Worm (Caenorhabditis elegans): Measurements from ENCODE around the gene atfs-1.

Gene atfs-1

DNA sequence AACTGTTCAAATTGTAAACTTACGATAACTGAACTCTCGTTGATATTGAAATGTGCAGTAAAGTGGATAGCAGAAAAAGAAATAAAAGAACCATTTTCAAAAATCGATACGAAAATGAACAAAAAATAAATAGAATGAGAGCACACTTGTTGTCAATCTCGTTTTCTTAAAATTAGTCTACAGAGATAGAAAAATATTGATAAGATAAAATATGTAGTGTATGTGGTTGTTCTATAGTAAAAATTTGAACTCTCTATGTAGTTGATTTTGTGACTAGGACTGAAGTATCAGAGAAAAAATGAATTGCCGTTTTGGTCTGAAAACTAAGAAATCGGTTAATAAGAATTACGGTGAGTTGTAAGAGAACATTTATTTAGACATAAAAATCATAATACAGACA, 22.2 kb upstream of the atfs-1 start, which contains the start of gene cest-2.1:
cest-2.1 (minus strand) TSS at position 198 of the 400 bp plus-strand sequence.
- TF ChIP-seq pqm-1 (tag; optimal IDR thresholded peaks at IDR 0.05) = peak; percentile 60
- TF ChIP-seq unc-62 (GFP tag; optimal IDR thresholded peaks at IDR 0.05) = no peak
- no peak for TF ChIP-seq zag-1 (tag; optimal IDR thresholded peaks at IDR 0.05)
- TF ChIP-seq elt-2 (tag; optimal IDR thresholded peaks at IDR 0.05) = peak; percentile 50

DNA sequence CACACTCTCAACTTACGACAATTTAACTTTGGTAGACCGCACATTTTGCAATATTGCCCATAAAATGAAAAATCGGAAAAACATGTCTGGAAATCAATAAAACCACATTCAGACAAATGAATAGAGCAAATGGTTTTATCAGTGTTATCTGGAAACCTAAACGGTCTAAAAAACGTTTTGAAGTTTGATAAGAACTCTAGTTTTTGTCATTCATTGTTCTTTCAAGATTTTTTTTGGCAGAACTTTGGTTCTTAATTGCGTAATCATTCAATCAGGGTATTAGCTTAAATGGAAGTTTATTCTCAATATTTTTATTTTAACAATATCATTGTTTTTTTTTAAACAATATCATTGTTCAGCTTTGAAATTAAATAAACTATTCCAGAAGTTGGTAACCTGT, 18.2 kb upstream of the atfs-1 start, which contains the start of gene cest-2.2:
cest-2.2 (minus strand) TSS at position 140 of the 400 bp plus-strand sequence.
- TF ChIP-seq nhr-67 (tag; optimal IDR thresholded peaks at IDR 0.05) (no peak), nhr-77 (tag; optimal IDR thresholded peaks at IDR 0.05) (no peak), nhr-76 (tag; optimal IDR thresholded peaks at IDR 0.05) (peak; percentile 10), elt-2 (tag; optimal IDR thresholded peaks at IDR 0.05) (peak; percentile 77), ceh-9 (tag; optimal IDR thresholded peaks at IDR 0.05) (no peak), egl-27 (tag; optimal IDR thresholded peaks at IDR 0.05) (no peak)

DNA sequence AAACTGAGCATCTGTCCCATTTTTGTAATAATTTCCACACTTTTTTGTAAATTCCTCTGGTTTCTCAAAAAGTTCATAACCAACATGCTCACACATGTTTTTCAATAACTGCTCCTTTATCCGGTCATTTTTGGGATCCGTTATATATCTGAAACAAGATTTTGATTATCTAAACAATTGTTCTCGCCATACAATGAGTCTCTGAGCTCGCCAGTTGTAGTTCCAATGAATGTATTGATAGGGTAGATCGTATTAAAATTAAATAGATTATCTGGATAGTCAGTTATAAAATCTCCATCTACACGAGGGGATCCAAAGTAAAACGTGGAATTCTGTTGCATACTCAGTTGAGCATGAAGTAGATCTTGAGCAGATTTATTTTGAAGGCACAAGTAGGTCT, 16.9 kb upstream of the atfs-1 start:
- no peak for TF ChIP-seq snpc-4 (tag; optimal IDR thresholded peaks at IDR 0.05)
- TF ChIP-seq nhr-11 (tag; optimal IDR thresholded peaks at IDR 0.05) = no peak
- TF ChIP-seq nhr-237 (tag; optimal IDR thresholded peaks at IDR 0.05) = no peak
- TF ChIP-seq lin-15B (tag; optimal IDR thresholded peaks at IDR 0.05) = no peak
- TF ChIP-seq sea-2 (GFP tag; optimal IDR thresholded peaks at IDR 0.05) = no peak
- TF ChIP-seq nhr-25 (tag; optimal IDR thresholded peaks at IDR 0.05) = no peak
- TF ChIP-seq unc-62 (GFP tag; optimal IDR thresholded peaks at IDR 0.05) = no peak
- TF ChIP-seq fkh-2 (tag; optimal IDR thresholded peaks at IDR 0.05) = no peak
- TF ChIP-seq fkh-10 (GFP tag; optimal IDR thresholded peaks at IDR 0.05) = no peak
- no peak for TF ChIP-seq egl-5 (tag; optimal IDR thresholded peaks at IDR 0.05)
- TF ChIP-seq lsy-12 (tag; optimal IDR thresholded peaks at IDR 0.05) = no peak
- no peak for TF ChIP-seq nhr-77 (tag; optimal IDR thresholded peaks at IDR 0.05)
- no peak for TF ChIP-seq ceh-28 (tag; optimal IDR thresholded peaks at IDR 0.05)
- TF ChIP-seq lin-39 (tag; optimal IDR thresholded peaks at IDR 0.05) = no peak
- TF ChIP-seq pqm-1 (tag; optimal IDR thresholded peaks at IDR 0.05) = no peak
- no peak for TF ChIP-seq jun-1 (tag; optimal IDR thresholded peaks at IDR 0.05)
- TF ChIP-seq nhr-76 (tag; optimal IDR thresholded peaks at IDR 0.05) = no peak
- no peak for TF ChIP-seq ztf-11 (tag; optimal IDR thresholded peaks at IDR 0.05)
- TF ChIP-seq unc-39 (tag; optimal IDR thresholded peaks at IDR 0.05) = no peak

DNA sequence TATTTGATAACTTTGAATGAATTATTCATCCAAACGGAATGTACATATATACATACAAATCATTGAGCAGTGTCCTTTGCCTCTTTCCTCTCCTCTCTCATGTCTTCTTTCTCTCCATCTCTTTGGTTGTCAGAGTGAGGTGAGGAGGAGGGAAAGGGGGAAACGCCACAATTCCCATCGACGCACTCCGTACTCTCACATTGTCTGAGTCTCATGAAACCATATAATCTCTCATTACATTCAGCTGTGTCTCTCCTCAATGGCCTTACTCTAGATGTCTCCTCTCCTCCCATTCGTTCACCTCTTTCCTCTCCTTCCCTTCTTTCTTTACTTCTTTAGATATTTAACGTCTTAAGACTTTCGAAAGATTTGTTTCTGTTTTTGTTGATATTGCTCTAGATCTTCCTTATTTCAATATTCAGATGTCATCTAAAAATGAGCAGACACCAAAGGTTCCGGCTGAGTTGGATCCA, 15.8 kb upstream of the atfs-1 start, which contains the start of gene ceh-74:
ceh-74 (plus strand) TSS at position 423 of the 473 bp plus-strand sequence.
- TF ChIP-seq nhr-43 (tag; optimal IDR thresholded peaks at IDR 0.05; ENCODE audit: poor library complexity, severe bottlenecking) = peak; percentile 8
- no peak for TF ChIP-seq hmg-11 (tag; optimal IDR thresholded peaks at IDR 0.05)
- no peak for TF ChIP-seq ceh-28 (tag; optimal IDR thresholded peaks at IDR 0.05)
- TF ChIP-seq daf-12 (tag; optimal IDR thresholded peaks at IDR 0.05) = no peak
- no peak for TF ChIP-seq jun-1 (tag; optimal IDR thresholded peaks at IDR 0.05)
- no peak for TF ChIP-seq zag-1 (tag; optimal IDR thresholded peaks at IDR 0.05)
- no peak for TF ChIP-seq ztf-4 (tag; optimal IDR thresholded peaks at IDR 0.05)
- peak; percentile 26 for TF ChIP-seq pha-4 (tag; optimal IDR thresholded peaks at IDR 0.05)
- no peak for TF ChIP-seq ceh-16 (tag; optimal IDR thresholded peaks at IDR 0.05)
- TF ChIP-seq ZK546.5 (tag; optimal IDR thresholded peaks at IDR 0.05) = no peak
- peak; percentile 4 for TF ChIP-seq lin-15B (tag; optimal IDR thresholded peaks at IDR 0.05)
- TF ChIP-seq skn-1 (tag; optimal IDR thresholded peaks at IDR 0.05) = no peak
- no peak for TF ChIP-seq nhr-67 (tag; optimal IDR thresholded peaks at IDR 0.05)
- no peak for TF ChIP-seq egl-5 (tag; optimal IDR thresholded peaks at IDR 0.05)
- no peak for TF ChIP-seq ztf-11 (tag; optimal IDR thresholded peaks at IDR 0.05)
- no peak for TF ChIP-seq lin-39 (tag; optimal IDR thresholded peaks at IDR 0.05)
- no peak for TF ChIP-seq R02D3.7 (tag; optimal IDR thresholded peaks at IDR 0.05)
- TF ChIP-seq ceh-9 (tag; optimal IDR thresholded peaks at IDR 0.05) = no peak
- TF ChIP-seq nfya-1 (tag; optimal IDR thresholded peaks at IDR 0.05; ENCODE audit: insufficient read depth) = peak; percentile 21
- TF ChIP-seq fkh-10 (GFP tag; optimal IDR thresholded peaks at IDR 0.05) = no peak
- no peak for TF ChIP-seq elt-1 (tag; optimal IDR thresholded peaks at IDR 0.05)
- no peak for TF ChIP-seq elt-3 (tag; optimal IDR thresholded peaks at IDR 0.05)

Measured in whole organism, L3 larva.